Worm (Caenorhabditis elegans) whole organism, L2 larva: ENCODE results near the gene T19C3.4.

Experiments
- C34F6.9 ChIP-seq: fragments of 150-350 bp; optimal IDR thresholded peaks from 2 replicates; lab custom pipeline; 2014; ENCODE audit warnings: missing biosample characterization, missing genetic modification characterization
- F13H6.1 ChIP-seq: sonication (generic microtip); optimal IDR thresholded peaks from 2 replicates; lab custom pipeline; 2016; ENCODE audit warnings: missing genetic modification characterization, missing compliant biosample characterization
- Y55F3AM.14 ChIP-seq: fragments of 200-800 bp; sonication (Bioruptor generic); optimal IDR thresholded peaks from 2 replicates; lab custom pipeline; 2018; ENCODE audit warnings: mild to moderate bottlenecking, missing genetic modification characterization, missing compliant biosample characterization
- ZK546.5 ChIP-seq: sonication (generic microtip); optimal IDR thresholded peaks from 2 replicates; lab custom pipeline; 2017; ENCODE audit warnings: missing biosample characterization, missing genetic modification characterization
- alr-1 ChIP-seq: fragments of 150-350 bp; optimal IDR thresholded peaks from 2 replicates; lab custom pipeline; 2014; ENCODE audit warnings: missing biosample characterization, missing genetic modification characterization
- aly-2 ChIP-seq: fragments of 150-350 bp; optimal IDR thresholded peaks from 2 replicates; lab custom pipeline; 2014; ENCODE audit warnings: missing biosample characterization, missing genetic modification characterization
- crh-2 ChIP-seq: sonication (generic microtip); optimal IDR thresholded peaks from 2 replicates; lab custom pipeline; 2017; ENCODE audit warnings: missing biosample characterization, missing genetic modification characterization
- egl-27 ChIP-seq: sonication (generic microtip); optimal IDR thresholded peaks from 3 replicates; lab custom pipeline; 2017; ENCODE audit warnings: missing biosample characterization, missing genetic modification reagents, missing genetic modification characterization
- elt-1 ChIP-seq: fragments of 150-350 bp; optimal IDR thresholded peaks from 2 replicates; lab custom pipeline; 2014; ENCODE audit warnings: missing biosample characterization, missing genetic modification characterization
- elt-3 ChIP-seq: sonication (generic microtip); optimal IDR thresholded peaks from 2 replicates; lab custom pipeline; 2017; ENCODE audit warnings: missing biosample characterization, missing genetic modification characterization
- fos-1 ChIP-seq: fragments of 150-350 bp; optimal IDR thresholded peaks from 2 replicates; lab custom pipeline; 2014; ENCODE audit warnings: missing biosample characterization, missing genetic modification characterization
- gmeb-1 ChIP-seq: fragments of 150-350 bp; optimal IDR thresholded peaks from 2 replicates; lab custom pipeline; 2014; ENCODE audit warnings: missing biosample characterization, missing genetic modification characterization
- lin-11 ChIP-seq: fragments of 150-350 bp; sonication (generic microtip); optimal IDR thresholded peaks from 2 replicates; lab custom pipeline; 2014; ENCODE audit warnings: missing biosample characterization, missing genetic modification characterization, inconsistent platforms, mixed read lengths
- lin-13 ChIP-seq: fragments of 150-350 bp; optimal IDR thresholded peaks from 2 replicates; lab custom pipeline; 2014; ENCODE audit warnings: missing biosample characterization, missing genetic modification reagents, missing genetic modification characterization
- lin-39 ChIP-seq: fragments of 150-350 bp; optimal IDR thresholded peaks from 2 replicates; lab custom pipeline; 2014; ENCODE audit warnings: missing biosample characterization, missing genetic modification reagents, missing genetic modification characterization
- lsy-2 ChIP-seq, 2 experiments: fragments of 150-350 bp in 1 of 2; sonication (generic microtip) in 1 of 2; optimal IDR thresholded peaks; 2 replicates each; lab custom pipeline; 2014 to 2017; ENCODE audit warnings: missing biosample characterization in 2 of 2, missing genetic modification characterization in 2 of 2
- mab-5 ChIP-seq: fragments of 150-350 bp; optimal IDR thresholded peaks from 2 replicates; lab custom pipeline; 2014; ENCODE audit warnings: missing biosample characterization, missing genetic modification characterization
- mbf-1 ChIP-seq: sonication (generic microtip); optimal IDR thresholded peaks from 2 replicates; lab custom pipeline; 2017; ENCODE audit warnings: missing biosample characterization, missing genetic modification characterization
- mdl-1 ChIP-seq, 2 experiments: fragments of 150-350 bp in 1 of 2; sonication (generic microtip) in 1 of 2; optimal IDR thresholded peaks; 2 replicates each; lab custom pipeline; 2017; ENCODE audit warnings: missing biosample characterization in 2 of 2, missing genetic modification characterization in 2 of 2
- nhr-12 ChIP-seq: fragments of 150-350 bp; optimal IDR thresholded peaks from 2 replicates; lab custom pipeline; 2014; ENCODE audit warnings: missing biosample characterization, missing genetic modification characterization
- nhr-129 ChIP-seq: fragments of 150-350 bp; optimal IDR thresholded peaks from 2 replicates; lab custom pipeline; 2014; ENCODE audit warnings: missing biosample characterization, missing genetic modification characterization
- nhr-21 ChIP-seq: fragments of 150-350 bp; optimal IDR thresholded peaks from 2 replicates; lab custom pipeline; 2014; ENCODE audit warnings: missing biosample characterization, missing genetic modification characterization
- nhr-23 ChIP-seq: fragments of 150-350 bp; optimal IDR thresholded peaks from 2 replicates; lab custom pipeline; 2014; ENCODE audit warnings: missing biosample characterization, missing genetic modification reagents, missing genetic modification characterization
- nhr-25 ChIP-seq: fragments of 150-350 bp; sonication (generic microtip); optimal IDR thresholded peaks from 3 replicates; lab custom pipeline; 2014; ENCODE audit warnings: missing biosample characterization, missing genetic modification characterization
- nhr-6 ChIP-seq: fragments of 150-350 bp; optimal IDR thresholded peaks from 2 replicates; lab custom pipeline; 2014; ENCODE audit warnings: missing biosample characterization, missing genetic modification characterization
- nhr-77 ChIP-seq: fragments of 150-350 bp; optimal IDR thresholded peaks from 2 replicates; lab custom pipeline; 2014; ENCODE audit warnings: missing biosample characterization, missing genetic modification characterization
- peb-1 ChIP-seq: fragments of 150-350 bp; optimal IDR thresholded peaks from 2 replicates; lab custom pipeline; 2014; ENCODE audit warnings: missing biosample characterization, missing genetic modification characterization
- sem-4 ChIP-seq: fragments of 150-350 bp; optimal IDR thresholded peaks from 2 replicates; lab custom pipeline; 2014; ENCODE audit warnings: missing biosample characterization, missing genetic modification reagents, missing genetic modification characterization
- skn-1 ChIP-seq: sonication (generic microtip); optimal IDR thresholded peaks from 2 replicates; lab custom pipeline; 2017; ENCODE audit warnings: missing biosample characterization, missing genetic modification characterization
- sma-3 ChIP-seq: sonication (generic microtip); optimal IDR thresholded peaks from 2 replicates; lab custom pipeline; 2016; ENCODE audit warnings: missing genetic modification reagents, missing genetic modification characterization, missing compliant biosample characterization
- sma-9 ChIP-seq, 2 experiments: fragments of 150-350 bp in 1 of 2; sonication (generic microtip) in 1 of 2; optimal IDR thresholded peaks; 2 replicates each; lab custom pipeline; 2014 to 2016; ENCODE audit warnings: missing genetic modification characterization in 2 of 2, mild to moderate bottlenecking in 1 of 2, missing biosample characterization in 1 of 2, missing compliant biosample characterization in 1 of 2, missing genetic modification reagents in 1 of 2, moderate library complexity in 1 of 2
- unc-39 ChIP-seq: fragments of 150-350 bp; optimal IDR thresholded peaks from 2 replicates; lab custom pipeline; 2014; ENCODE audit warnings: missing biosample characterization, missing genetic modification characterization
- unc-55 ChIP-seq: fragments of 150-350 bp; sonication (generic microtip); optimal IDR thresholded peaks from 3 replicates; lab custom pipeline; 2014; ENCODE audit warnings: missing biosample characterization, missing genetic modification reagents, missing genetic modification characterization
- unc-62 ChIP-seq: fragments of 150-350 bp; optimal IDR thresholded peaks from 2 replicates; lab custom pipeline; 2014; ENCODE audit warnings: missing biosample characterization, missing genetic modification reagents, missing genetic modification characterization
- zag-1 ChIP-seq: fragments of 150-350 bp; optimal IDR thresholded peaks from 2 replicates; lab custom pipeline; 2014; ENCODE audit warnings: missing biosample characterization, missing genetic modification characterization
- ztf-1 ChIP-seq: fragments of 200-800 bp; sonication (Bioruptor generic); conservative IDR thresholded peaks from 2 replicates; pipeline ENCODE4 v1.3.6; 2022; ENCODE audit warnings: missing genetic modification characterization, missing compliant biosample characterization
- ztf-11 ChIP-seq: sonication (generic microtip); optimal IDR thresholded peaks from 2 replicates; lab custom pipeline; 2017; ENCODE audit warnings: missing biosample characterization, missing genetic modification characterization
- ztf-4 ChIP-seq: fragments of 150-350 bp; optimal IDR thresholded peaks from 2 replicates; lab custom pipeline; 2014; ENCODE audit warnings: missing biosample characterization, missing genetic modification characterization

Gene T19C3.4

DNA sequence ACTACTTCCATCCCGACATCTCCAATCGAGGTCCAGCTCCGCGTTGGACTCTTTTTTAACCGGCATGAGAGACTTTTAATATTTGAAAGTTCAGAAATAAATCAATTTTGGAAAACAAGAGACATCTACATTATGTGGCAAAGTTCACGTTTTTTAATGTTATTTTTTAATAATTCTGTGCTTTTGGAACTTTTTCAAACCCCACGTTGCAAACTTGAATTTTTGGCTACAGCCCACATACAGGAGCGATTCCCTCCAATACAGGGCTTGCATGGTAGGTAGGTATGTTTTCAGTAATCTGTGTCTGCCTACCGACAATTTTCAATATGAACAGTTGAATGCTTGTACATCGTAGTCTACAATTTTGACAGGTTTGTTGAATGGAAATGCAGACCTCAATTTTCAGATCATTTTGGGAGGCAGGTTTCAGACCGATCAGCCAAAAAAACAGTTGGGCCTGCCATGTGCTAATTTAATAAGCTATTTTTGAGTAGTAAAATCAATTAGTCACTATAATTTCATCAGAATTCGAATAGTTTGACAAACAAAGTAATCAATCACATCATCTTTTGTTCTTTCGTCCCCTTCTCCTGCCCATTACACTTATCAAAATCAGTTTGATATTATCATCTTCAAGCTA is 14.5 kb downstream of the T19C3.4 start, which contains the start of the genes Y55B1AR.4 and ttr-7:
Y55B1AR.4 (minus strand) TSS at position 101 of the 640 bp plus-strand sequence.
ttr-7 (plus strand) TSS at position 590 of the 640 bp plus-strand sequence.
- TF ChIP-seq fos-1 = no peak
- no peak for TF ChIP-seq elt-3
- TF ChIP-seq unc-39 (tag; lab: Kevin White, UChicago) = no peak
- no peak for TF ChIP-seq nhr-25 (tag; lab: Kevin White, UChicago)

DNA sequence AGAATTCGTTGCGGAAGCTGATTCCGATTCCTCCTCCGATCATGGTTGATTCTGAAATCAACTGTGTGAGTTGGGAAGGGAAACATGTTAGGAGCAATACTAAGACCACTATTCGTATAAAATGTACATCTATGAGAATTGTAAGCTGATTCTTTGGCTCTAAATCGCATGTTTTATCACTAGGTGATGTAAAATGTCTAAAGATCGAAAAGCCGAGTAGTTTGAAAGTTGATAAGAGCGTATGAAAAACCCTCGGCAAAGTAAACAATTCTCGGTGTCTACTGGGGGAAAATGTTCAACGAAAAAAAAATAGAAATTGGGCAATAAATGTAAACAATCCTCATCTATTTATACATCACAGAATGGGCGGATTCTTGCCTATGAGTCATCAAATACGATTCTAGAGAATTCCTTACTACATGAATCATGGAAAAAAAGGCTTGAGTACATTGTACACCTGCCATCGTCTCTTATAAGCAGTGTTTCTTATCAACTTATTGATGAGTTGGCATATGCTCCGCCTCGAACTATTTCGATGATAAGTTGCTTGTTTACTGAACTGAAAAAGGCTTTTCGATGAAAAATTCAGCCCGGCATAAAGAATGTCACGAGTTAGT is 19.6 kb downstream of the T19C3.4 start, which contains the start of gene lec-6:
lec-6 (minus strand) TSS at position 51 of the 617 bp plus-strand sequence.
- peak in 1 of 2 experiments; percentile 20 for TF ChIP-seq lsy-2 (tag; optimal IDR thresholded peaks at IDR 0.05; lab: Kevin White, UChicago)
- TF ChIP-seq F13H6.1 (tag; lab: Kevin White, UChicago) = peak; percentile 52
- TF ChIP-seq sma-9 (GFP tag; optimal IDR thresholded peaks at IDR 0.05; lab: Kevin White, UChicago) = peak; percentile 63
- TF ChIP-seq sma-9 (tag; optimal IDR thresholded peaks at IDR 0.05; lab: Kevin White, UChicago) = no peak
- peak; percentile 50 for TF ChIP-seq nhr-129 (tag; lab: Kevin White, UChicago)
- peak; percentile 48 for TF ChIP-seq gmeb-1 (tag; lab: Kevin White, UChicago)
- TF ChIP-seq ztf-4 (tag; lab: Kevin White, UChicago) = no peak
- peak; percentile 24 for TF ChIP-seq sma-3 (GFP tag; lab: Kevin White, UChicago)
- peak; percentile 98 for TF ChIP-seq fos-1
- no peak for TF ChIP-seq Y55F3AM.14
- TF ChIP-seq nhr-12 (tag; lab: Kevin White, UChicago) = no peak
- peak; percentile 91 for TF ChIP-seq crh-2
- TF ChIP-seq nhr-77 = no peak
- TF ChIP-seq nhr-25 (tag; lab: Kevin White, UChicago) = no peak
- TF ChIP-seq, all 48 proteins: peak for 8

DNA sequence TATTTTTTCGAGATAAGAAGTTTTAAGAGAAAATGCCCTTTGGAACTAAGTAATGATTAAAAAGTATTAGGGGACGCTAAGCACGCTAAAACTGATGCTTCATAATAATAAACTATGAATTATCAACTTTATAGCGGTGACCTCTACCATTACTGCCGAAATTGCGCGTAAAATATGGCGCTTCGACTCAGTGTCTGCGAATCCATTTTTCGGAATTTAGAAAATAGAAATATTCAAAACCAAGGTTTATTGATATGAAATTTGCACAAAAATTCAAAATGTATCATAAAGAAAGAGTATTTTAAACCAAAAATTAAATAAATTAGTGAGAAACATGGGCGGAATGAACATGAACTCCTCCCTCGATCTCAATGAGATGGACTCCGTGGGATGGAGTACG is 20.8 kb downstream of the T19C3.4 start:
- TF ChIP-seq nhr-21 (tag; lab: Kevin White, UChicago) (no peak), gmeb-1 (tag; lab: Kevin White, UChicago) (peak; percentile 9), sem-4 (tag; lab: Kevin White, UChicago) (no peak), aly-2 (tag; lab: Kevin White, UChicago) (no peak), elt-3 (no peak), ztf-11 (no peak), nhr-23 (tag; lab: Kevin White, UChicago) (no peak)

DNA sequence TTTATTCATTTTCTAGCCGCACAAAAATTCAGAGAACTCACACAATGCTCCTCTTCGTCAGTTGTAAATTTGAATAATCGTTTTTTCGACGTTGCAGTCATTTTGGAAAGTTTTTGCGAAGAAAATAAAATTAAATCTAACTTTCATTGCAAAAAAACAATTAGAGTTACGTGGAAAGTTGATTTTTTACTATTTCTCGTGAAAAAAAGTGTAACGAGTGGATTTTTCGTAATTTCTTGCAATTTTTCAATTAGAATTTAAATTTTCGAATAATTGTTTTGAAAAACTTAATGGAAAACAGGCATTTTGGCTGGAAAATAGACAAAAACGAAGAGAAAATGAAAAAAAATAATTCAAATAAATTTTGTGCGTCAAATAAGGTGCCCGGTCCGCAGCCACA is 21.4 kb downstream of the T19C3.4 start, which contains the start of gene Y55B1AR.2:
Y55B1AR.2 (minus strand) TSS at position 101 of the 400 bp plus-strand sequence.
- TF ChIP-seq ztf-1 (GFP tag; lab: Robert Waterston, UW) (no peak), peb-1 (tag; lab: Kevin White, UChicago) (no peak), mbf-1 (tag; lab: Kevin White, UChicago) (no peak), ZK546.5 (tag; lab: Kevin White, UChicago) (no peak), Y55F3AM.14 (no peak), unc-62 (GFP tag; lab: Kevin White, UChicago) (no peak), skn-1 (tag; lab: Kevin White, UChicago) (no peak), lin-39 (tag; lab: Kevin White, UChicago) (no peak), C34F6.9 (tag; lab: Kevin White, UChicago) (no peak), elt-1 (tag; lab: Kevin White, UChicago) (no peak), lin-13 (GFP tag; lab: Kevin White, UChicago) (no peak)
- TF ChIP-seq, all 48 proteins: peak for 0

DNA sequence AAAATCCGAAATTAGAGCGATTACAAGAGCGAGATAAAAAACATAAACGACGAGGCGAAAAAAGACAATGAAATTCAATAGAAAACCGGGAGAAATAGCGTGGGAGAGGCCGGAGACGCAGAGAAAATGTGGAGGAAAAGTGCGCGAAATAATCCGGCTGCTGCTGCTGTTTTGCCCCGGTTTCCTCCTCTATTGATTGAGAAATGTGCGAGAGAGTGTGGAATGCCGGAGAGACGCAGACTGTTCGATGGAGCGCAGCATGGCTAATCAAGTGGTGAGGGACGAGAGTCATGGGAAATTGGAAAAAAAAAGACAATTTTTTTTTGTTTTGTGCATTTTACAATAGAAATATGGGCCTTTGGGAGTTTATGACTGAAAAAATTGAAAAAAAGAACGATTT is 21.9 kb downstream of the T19C3.4 start:
- TF ChIP-seq alr-1 (tag; lab: Kevin White, UChicago) (no peak), F13H6.1 (tag; lab: Kevin White, UChicago) (peak; percentile 61), mab-5 (tag; lab: Kevin White, UChicago) (peak; percentile 24), ztf-4 (tag; lab: Kevin White, UChicago) (no peak), nhr-25 (tag; lab: Kevin White, UChicago) (peak; percentile 7), nhr-12 (tag; lab: Kevin White, UChicago) (no peak), C34F6.9 (tag; lab: Kevin White, UChicago) (peak; percentile 82), mbf-1 (tag; lab: Kevin White, UChicago) (no peak), mdl-1 (tag; optimal IDR thresholded peaks at IDR 0.05; lab: Kevin White, UChicago) (peak; percentile 38 to 55), zag-1 (tag; lab: Kevin White, UChicago) (peak; percentile 46), lsy-2 (tag; optimal IDR thresholded peaks at IDR 0.05; lab: Kevin White, UChicago) (peak; percentile 5 to 66), sem-4 (tag; lab: Kevin White, UChicago) (peak; percentile 54), sma-9 (GFP tag; optimal IDR thresholded peaks at IDR 0.05; lab: Kevin White, UChicago) (peak; percentile 38), sma-9 (tag; optimal IDR thresholded peaks at IDR 0.05; lab: Kevin White, UChicago) (no peak), nhr-77 (no peak), fos-1 (peak; percentile 60), unc-39 (tag; lab: Kevin White, UChicago) (no peak), nhr-6 (tag; lab: Kevin White, UChicago) (no peak), crh-2 (peak; percentile 46), lin-11 (tag; lab: Kevin White, UChicago) (peak; percentile 17), skn-1 (tag; lab: Kevin White, UChicago) (no peak), unc-55 (GFP tag; lab: Kevin White, UChicago) (peak; percentile 75), nhr-129 (tag; lab: Kevin White, UChicago) (peak; percentile 64), egl-27 (tag; lab: Kevin White, UChicago) (peak; percentile 25), nhr-21 (tag; lab: Kevin White, UChicago) (no peak)
